Worm (Caenorhabditis elegans): ENCODE data around the gene ebp-3.

Gene ebp-3

DNA sequence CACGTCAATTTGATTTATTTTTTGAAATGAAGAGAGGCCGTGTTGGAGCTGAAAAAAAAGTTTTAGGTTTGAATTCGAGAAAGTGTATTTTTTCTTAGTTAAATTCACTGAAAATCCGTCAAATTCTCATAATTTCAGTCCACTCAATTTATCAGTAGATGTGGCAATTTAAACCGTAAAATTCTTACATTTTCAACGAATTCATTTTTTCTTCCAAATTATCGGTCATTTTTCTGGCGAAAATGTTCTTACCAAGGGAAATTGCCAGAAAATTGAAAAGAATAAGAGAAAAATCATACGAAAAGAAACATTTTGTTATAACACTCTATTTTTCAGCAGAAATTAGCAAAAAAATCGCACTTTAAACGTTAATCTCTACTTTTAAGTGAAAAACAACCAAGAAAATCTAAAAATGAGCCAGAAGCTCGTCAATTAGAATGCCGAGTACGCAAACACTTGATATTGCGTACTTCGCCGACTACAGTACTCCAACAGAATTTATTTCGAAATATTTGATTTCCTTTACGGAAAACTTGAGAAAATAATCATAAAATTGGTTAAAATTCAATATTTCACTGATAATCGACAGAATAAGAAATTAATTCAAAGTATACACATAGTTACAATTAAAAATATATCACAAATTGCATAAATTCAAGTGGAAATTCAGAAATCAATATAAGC, 29.5 kb downstream of the ebp-3 start, which contains the start of gene fbxa-106 (continued):
- no peak for TF ChIP-seq nhr-179 (tag; optimal IDR thresholded peaks at IDR 0.05)
- TF ChIP-seq madf-6 (GFP tag; IDR thresholded peaks at IDR 0.05) = peak; percentile 62
- TF ChIP-seq dox-1 (GFP tag; IDR thresholded peaks at IDR 0.05) = no peak
- TF ChIP-seq pbrm-1 (GFP tag; IDR thresholded peaks at IDR 0.05) = peak; percentile 48
- no peak for TF ChIP-seq cebp-1 (GFP tag; IDR thresholded peaks at IDR 0.05)
- TF ChIP-seq cebp-1 (tag; optimal IDR thresholded peaks at IDR 0.05) = peak; percentile 60
- TF ChIP-seq tbx-9 (tag; optimal IDR thresholded peaks at IDR 0.05; ENCODE audit: borderline replicate concordance) = no peak
- 0 out of 2 replicates have a peak, but pooled peaks have one; percentile 36 for TF ChIP-seq rcor-1 (GFP tag; IDR thresholded peaks at IDR 0.05)
- TF ChIP-seq athp-1 (tag; optimal IDR thresholded peaks at IDR 0.05) = peak; percentile 48
- TF ChIP-seq F33H1.4 (GFP tag; IDR thresholded peaks at IDR 0.05) = no peak
- TF ChIP-seq mes-4 (tag; optimal IDR thresholded peaks at IDR 0.05) = no peak
- no peak; the same call in 1 of the 2 replicates for TF ChIP-seq attf-6 (GFP tag; IDR thresholded peaks at IDR 0.05)
- TF ChIP-seq F49E8.2 (tag; optimal IDR thresholded peaks at IDR 0.05; ENCODE audit: insufficient read depth) = peak; percentile 67
- peak; percentile 66 for TF ChIP-seq B0336.3 (GFP tag; IDR thresholded peaks at IDR 0.05)
- TF ChIP-seq ccch-3 (GFP tag; optimal IDR thresholded peaks at IDR 0.05) = no peak
- TF ChIP-seq egrh-3 (GFP tag; IDR thresholded peaks at IDR 0.05) = no peak
- TF ChIP-seq K11D2.4 (GFP tag; IDR thresholded peaks at IDR 0.05) = no peak
- no peak for TF ChIP-seq fkh-3 (tag; optimal IDR thresholded peaks at IDR 0.05)
- no peak for TF ChIP-seq zim-3 (tag; optimal IDR thresholded peaks at IDR 0.05)
- no peak for TF ChIP-seq K12H6.12 (tag; optimal IDR thresholded peaks at IDR 0.05)
- no peak for TF ChIP-seq ztf-6 (GFP tag; IDR thresholded peaks at IDR 0.05)
- TF ChIP-seq snpc-3.4 (tag; optimal IDR thresholded peaks at IDR 0.05) = peak; percentile 26
- TF ChIP-seq efl-1 (GFP tag; optimal IDR thresholded peaks at IDR 0.05) = peak; percentile 16
- no peak for TF ChIP-seq ceh-27 (GFP tag; optimal IDR thresholded peaks at IDR 0.05)
- TF ChIP-seq hrde-1 (tag; optimal IDR thresholded peaks at IDR 0.05; ENCODE audit: borderline replicate concordance) = no peak
- TF ChIP-seq snpc-1.1 (tag; optimal IDR thresholded peaks at IDR 0.05; ENCODE audit: insufficient read depth) = peak; percentile 25

DNA sequence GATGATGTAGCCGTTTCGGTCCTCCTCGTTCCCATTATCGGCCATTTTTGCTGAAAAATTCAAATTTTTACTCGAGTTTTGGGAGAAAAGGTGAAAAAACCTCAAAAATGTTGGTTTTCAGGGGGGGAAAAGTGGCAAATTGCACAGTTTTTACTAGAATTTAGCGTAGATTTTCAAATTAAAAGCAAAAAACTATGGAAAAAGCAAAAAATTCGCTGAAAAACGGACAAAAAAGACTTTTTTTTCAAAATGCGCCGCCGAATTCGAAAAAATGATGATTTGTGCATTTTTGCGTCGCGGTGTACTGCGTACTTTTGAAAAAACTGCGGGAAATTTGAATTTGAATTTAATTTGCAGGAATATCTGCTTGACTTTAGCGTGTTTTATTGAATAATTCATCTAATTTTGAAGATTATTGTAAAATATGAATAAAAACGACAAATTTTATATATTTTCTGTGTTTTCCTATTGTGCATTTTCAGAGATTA, 30.4 kb downstream of the ebp-3 start, which contains the start of gene Y59A8B.12:
TSS of gene Y59A8B.12 (minus strand) at position 51 of the 488 bp plus-strand sequence.
- TF ChIP-seq lin-54 (GFP tag; optimal IDR thresholded peaks at IDR 0.05) (peak; percentile 54), dox-1 (GFP tag; IDR thresholded peaks at IDR 0.05) (no peak), efl-1 (GFP tag; optimal IDR thresholded peaks at IDR 0.05) (peak; percentile 27)

DNA sequence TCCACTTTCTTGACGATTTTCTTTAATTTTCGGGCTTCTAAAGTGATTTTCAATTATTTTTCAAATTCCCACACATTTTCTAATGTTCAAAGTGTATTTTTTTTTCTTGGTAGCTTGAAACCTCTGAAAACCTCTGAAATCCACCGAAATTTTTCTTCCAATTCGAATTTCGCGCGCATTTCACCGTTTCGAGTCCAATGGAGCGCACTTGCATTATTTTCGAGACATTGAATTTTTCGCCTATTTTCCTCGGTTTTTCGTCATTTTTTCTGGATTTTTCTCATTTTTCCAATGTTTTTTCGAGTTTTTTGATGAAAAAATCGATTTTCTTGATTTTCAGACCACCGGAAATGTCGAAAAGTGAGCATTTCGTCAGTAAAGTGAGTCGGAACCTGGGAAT, 31.0 kb downstream of the ebp-3 start, which contains the start of gene slr-2:
TSS of gene slr-2 (plus strand) at position 341 of the 400 bp plus-strand sequence.
- TF ChIP-seq ama-1 (optimal IDR thresholded peaks at IDR 0.05) (no peak), ama-1 (GFP tag; optimal IDR thresholded peaks at IDR 0.05) (no peak), mcd-1 (GFP tag; IDR thresholded peaks at IDR 0.05) (peak; percentile 96), nfya-2 (GFP tag; IDR thresholded peaks at IDR 0.05) (no peak), somi-1 (GFP tag; optimal IDR thresholded peaks at IDR 0.05) (no peak), lin-40 (tag; optimal IDR thresholded peaks at IDR 0.05) (peak; percentile 13), lin-35 (GFP tag; optimal IDR thresholded peaks at IDR 0.05) (peak in 2 of 3 experiments; percentile 33 to 88), pha-4 (tag; optimal IDR thresholded peaks at IDR 0.05) (no peak), nhr-90 (tag; optimal IDR thresholded peaks at IDR 0.05) (no peak), mxl-1 (tag; optimal IDR thresholded peaks at IDR 0.05) (no peak), attf-6 (GFP tag; IDR thresholded peaks at IDR 0.05) (no peak), K11D2.4 (GFP tag; IDR thresholded peaks at IDR 0.05) (no peak), tbp1 (GFP tag; optimal IDR thresholded peaks at IDR 0.05) (no peak), cebp-1 (GFP tag; IDR thresholded peaks at IDR 0.05) (no peak), cebp-1 (tag; optimal IDR thresholded peaks at IDR 0.05) (no peak), lin-26 (GFP tag; IDR thresholded peaks at IDR 0.05) (no peak), sptf-2 (GFP tag; optimal IDR thresholded peaks at IDR 0.05) (no peak), lin-54 (GFP tag; optimal IDR thresholded peaks at IDR 0.05) (peak; percentile 91), repo-1 (tag; optimal IDR thresholded peaks at IDR 0.05) (no peak), madf-8 (GFP tag; conservative IDR thresholded peaks at IDR 0.05) (no peak), dpl-1 (GFP tag; optimal IDR thresholded peaks at IDR 0.05) (peak; percentile 69), hlh-26 (GFP tag; conservative IDR thresholded peaks at IDR 0.05) (no peak), efl-1 (GFP tag; optimal IDR thresholded peaks at IDR 0.05) (peak; percentile 84), ceh-27 (GFP tag; optimal IDR thresholded peaks at IDR 0.05) (no peak), madf-3 (GFP tag; IDR thresholded peaks at IDR 0.05) (no peak)
